Worm (Caenorhabditis elegans) whole organism, L1 larva: ENCODE data around the gene ZC21.8.

Source experiments
- alr-1 ChIP-seq: fragments of 200-800 bp; sonication (Bioruptor generic); optimal IDR thresholded peaks from 2 replicates; lab custom pipeline; 2018; ENCODE audit warnings: borderline replicate concordance, mild to moderate bottlenecking, missing genetic modification characterization, missing compliant biosample characterization
- ceh-63 ChIP-seq: fragments of 200-800 bp; sonication (Bioruptor generic); optimal IDR thresholded peaks from 2 replicates; lab custom pipeline; 2018; ENCODE audit warnings: mild to moderate bottlenecking, missing genetic modification characterization, missing compliant biosample characterization
- ets-5 ChIP-seq: fragments of 200-800 bp; sonication (Bioruptor generic); IDR thresholded peaks from 2 replicates; pipeline ENCODE4 v1.3.6; 2022; ENCODE audit warnings: missing genetic modification characterization, missing compliant biosample characterization
- fos-1 ChIP-seq: fragments of 150-350 bp; optimal IDR thresholded peaks from 2 replicates; lab custom pipeline; 2014; ENCODE audit warnings: missing biosample characterization, missing genetic modification characterization
- hlh-17 ChIP-seq: fragments of 200-800 bp; sonication (Bioruptor generic); optimal IDR thresholded peaks from 2 replicates; lab custom pipeline; 2018; ENCODE audit warnings: missing genetic modification characterization, mild to moderate bottlenecking, missing compliant biosample characterization, moderate library complexity, borderline replicate concordance
- nhr-12 ChIP-seq: sonication (generic microtip); optimal IDR thresholded peaks from 2 replicates; lab custom pipeline; 2017; ENCODE audit warnings: missing biosample characterization, missing genetic modification characterization
- nhr-19 ChIP-seq: fragments of 200-800 bp; sonication (Bioruptor generic); conservative IDR thresholded peaks from 2 replicates; pipeline ENCODE4 v1.3.6; 2022; ENCODE audit warnings: missing genetic modification characterization, missing compliant biosample characterization
- sup-37 ChIP-seq: fragments of 200-800 bp; sonication (Bioruptor generic); optimal IDR thresholded peaks from 2 replicates; lab custom pipeline; 2018; ENCODE audit warnings: mild to moderate bottlenecking, missing genetic modification characterization, missing compliant biosample characterization

ce11 chrIII:8503341-8503740, 16.4 kb downstream of the ZC21.8 start:
- TF ChIP-seq sup-37 (no peak), hlh-17 (GFP tag; lab: Kevin White, UChicago) (no peak), ceh-63 (GFP tag; lab: Kevin White, UChicago) (no peak), nhr-12 (tag; lab: Kevin White, UChicago) (no peak), nhr-19 (GFP tag; lab: Robert Waterston, UW) (no peak), alr-1 (no peak), ets-5 (no peak), fos-1 (no peak)
